Worm (Caenorhabditis elegans) whole organism, mixed stage, embryonic: Measurements from ENCODE around the gene fbxa-218.

ENCODE experiments used
- bed-3 ChIP-seq: fragments of 200-800 bp; sonication (Bioruptor generic); optimal IDR thresholded peaks from 3 replicates; lab custom pipeline; 2018; ENCODE audit warnings: mild to moderate bottlenecking, missing genetic modification characterization, moderate library complexity, missing compliant biosample characterization
- ceh-83 ChIP-seq: fragments of 200-800 bp; sonication (Bioruptor generic); optimal IDR thresholded peaks from 2 replicates; lab custom pipeline; 2018; ENCODE audit warnings: mild to moderate bottlenecking, missing genetic modification characterization, missing compliant biosample characterization
- lin-13 ChIP-seq: fragments of 150-350 bp; optimal IDR thresholded peaks from 2 replicates; lab custom pipeline; 2014; ENCODE audit warnings: missing biosample characterization, missing genetic modification characterization
- mab-5 ChIP-seq: fragments of 150-350 bp; optimal IDR thresholded peaks from 2 replicates; lab custom pipeline; 2014; ENCODE audit warnings: missing biosample characterization, missing genetic modification characterization
- nhr-237 ChIP-seq: fragments of 150-350 bp; optimal IDR thresholded peaks from 2 replicates; lab custom pipeline; 2014; ENCODE audit warnings: missing biosample characterization, missing genetic modification characterization
- ztf-11 ChIP-seq: fragments of 150-350 bp; optimal IDR thresholded peaks from 2 replicates; lab custom pipeline; 2014; ENCODE audit warnings: missing biosample characterization, missing genetic modification characterization

DNA sequence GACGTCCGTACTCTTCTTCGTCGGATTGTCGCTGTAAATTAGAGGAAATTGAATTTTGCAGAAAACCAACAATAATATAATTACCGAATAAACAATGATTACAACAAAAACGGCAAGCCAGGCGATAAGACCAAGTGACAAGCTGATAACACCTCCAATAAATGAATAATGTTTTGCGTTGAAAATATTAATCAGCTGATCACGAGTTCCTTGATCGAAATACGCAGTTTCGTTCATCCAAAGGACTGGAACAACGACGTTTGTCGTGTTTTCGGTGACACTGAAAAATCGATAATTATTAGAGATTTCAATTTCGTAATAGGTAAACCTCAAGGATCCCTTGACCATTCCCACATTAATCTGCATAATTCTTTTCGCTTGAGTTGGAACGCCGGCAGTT lies 17.5 kb downstream of the fbxa-218 start:
- TF ChIP-seq bed-3 (GFP tag; lab: Kevin White, UChicago) = no peak
- TF ChIP-seq ztf-11 (tag; lab: Kevin White, UChicago) = no peak
- no peak for TF ChIP-seq lin-13
- no peak for TF ChIP-seq mab-5 (tag; lab: Kevin White, UChicago)
- TF ChIP-seq nhr-237 = no peak
- TF ChIP-seq ceh-83 (GFP tag; lab: Kevin White, UChicago) = no peak
